Fruit fly (Drosophila melanogaster) Kc167 (cell line): Measurements from ENCODE around the gene Tsen34.

Experiments used
- Myc ChIP-seq: fragments of >200 bp; optimal IDR thresholded peaks from 2 replicates; lab custom pipeline; 2017; ENCODE audit warnings: missing external identifiers
- Sin3A ChIP-seq: fragments of >200 bp; optimal IDR thresholded peaks from 2 replicates; lab custom pipeline; 2018; ENCODE audit warnings: missing external identifiers
- insv ChIP-seq: fragments of >200 bp; optimal IDR thresholded peaks from 3 replicates; lab custom pipeline; 2018; ENCODE audit warnings: missing external identifiers

DNA sequence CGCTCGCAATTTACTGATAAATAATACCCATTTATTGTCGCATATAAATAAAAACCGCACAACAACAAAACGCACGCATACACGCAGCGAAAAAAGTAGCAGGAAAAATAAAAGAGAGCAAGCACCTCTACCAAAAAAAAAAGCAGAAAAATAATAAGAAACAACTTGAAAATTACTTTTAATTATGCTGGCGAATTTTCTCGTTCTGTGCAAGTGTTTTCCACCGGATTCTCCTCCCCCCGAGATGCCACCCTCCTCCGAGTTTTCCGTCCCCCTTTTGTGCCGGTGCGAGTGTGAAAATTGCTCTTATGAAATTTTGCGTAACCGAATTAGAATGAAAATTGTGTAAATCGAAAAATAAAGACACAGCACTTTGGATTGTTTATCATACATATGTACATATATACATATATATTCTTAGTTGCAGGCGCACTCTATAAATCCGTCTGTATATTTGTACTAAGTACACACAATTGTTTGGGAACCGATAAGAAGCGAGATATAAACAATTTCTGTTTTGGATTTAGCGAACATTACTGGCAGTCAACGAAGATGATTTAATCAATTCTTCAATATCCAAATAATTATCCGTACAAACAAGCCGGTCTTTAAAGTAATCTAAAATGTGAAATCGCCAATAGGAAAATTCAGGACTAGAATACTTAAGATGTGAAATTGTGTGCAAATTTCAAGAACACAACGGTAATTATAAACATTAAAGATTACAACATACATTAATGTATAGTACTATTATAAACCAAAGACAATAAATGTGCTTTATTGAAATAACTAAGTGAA is 29.4 kb upstream of the Tsen34 start:
- no peak for TF ChIP-seq insv
- TF ChIP-seq Sin3A (lab: Kevin White, UChicago): no peak
- TF ChIP-seq Myc (lab: Kevin White, UChicago): no peak
